Fruit fly (Drosophila melanogaster) S2 (cell line): ENCODE results near the gene CG7294.

Source experiments
- CG8478 ChIP-seq: fragments of >200 bp; optimal IDR thresholded peaks from 2 replicates; lab custom pipeline; 2018
- CTCF ChIP-seq, 2 experiments: fragments of >200 bp; optimal IDR thresholded peaks; 2 replicates each; lab custom pipeline; 2018

dm6 chr2L:10706267-10706666 is 17.2 kb upstream of the CG7294 start:
- TF ChIP-seq CTCF (optimal IDR thresholded peaks at IDR 0.05; lab: Kevin White, UChicago) = no peak
- no peak for TF ChIP-seq CG8478 (lab: Kevin White, UChicago)
